Fruit fly (Drosophila melanogaster) whole organism, embryonic: ENCODE measurements around the gene CG1738.

Source experiments
- Adf1 ChIP-seq: fragments of 200-800 bp; sonication (Bioruptor generic); IDR thresholded peaks from 2 replicates; pipeline ENCODE4 v1.3.6; 2022; ENCODE audit warnings: missing biosample characterization, missing genetic modification characterization
- BtbVII ChIP-seq: fragments of 200-800 bp; sonication (Bioruptor generic); optimal IDR thresholded peaks from 3 replicates; lab custom pipeline; 2017; ENCODE audit warnings: missing biosample characterization, mild to moderate bottlenecking, missing genetic modification characterization
- CG10431 ChIP-seq: fragments of 200-800 bp; sonication (Bioruptor generic); optimal IDR thresholded peaks from 3 replicates; lab custom pipeline; 2018; ENCODE audit warnings: missing biosample characterization, mild to moderate bottlenecking, missing genetic modification characterization
- CG10543 ChIP-seq: fragments of 200-800 bp; sonication (Bioruptor generic); optimal IDR thresholded peaks from 3 replicates; lab custom pipeline; 2017; ENCODE audit warnings: missing biosample characterization, mild to moderate bottlenecking, missing genetic modification characterization, moderate library complexity
- CG12942 ChIP-seq: fragments of 200-800 bp; sonication (Bioruptor generic); optimal IDR thresholded peaks from 3 replicates; lab custom pipeline; 2016; ENCODE audit warnings: missing biosample characterization, missing genetic modification characterization
- CG13123 ChIP-seq: fragments of 200-800 bp; sonication (Bioruptor generic); optimal IDR thresholded peaks from 2 replicates; lab custom pipeline; 2016; ENCODE audit warnings: missing biosample characterization, missing genetic modification characterization
- CG14441 ChIP-seq: fragments of 200-800 bp; sonication (Bioruptor generic); IDR thresholded peaks from 2 replicates; pipeline ENCODE4 v1.3.6; 2022; ENCODE audit warnings: missing biosample characterization, missing genetic modification characterization
- CG15696 ChIP-seq: fragments of 200-800 bp; sonication (Bioruptor generic); optimal IDR thresholded peaks from 2 replicates; lab custom pipeline; 2019; ENCODE audit warnings: missing biosample characterization, mild to moderate bottlenecking, missing genetic modification characterization, moderate library complexity
- CG16815 ChIP-seq: fragments of 200-800 bp; sonication (Bioruptor generic); optimal IDR thresholded peaks from 3 replicates; lab custom pipeline; 2017; ENCODE audit warnings: missing biosample characterization, mild to moderate bottlenecking, missing genetic modification characterization
- CG18262 ChIP-seq: fragments of 200-800 bp; optimal IDR thresholded peaks from 3 replicates; lab custom pipeline; 2019; ENCODE audit warnings: missing biosample characterization, mild to moderate bottlenecking, missing genetic modification characterization, moderate library complexity
- CG1832 ChIP-seq: fragments of 200-800 bp; sonication (Bioruptor generic); optimal IDR thresholded peaks from 2 replicates; lab custom pipeline; 2017; ENCODE audit warnings: missing biosample characterization, mild to moderate bottlenecking, missing genetic modification characterization, inconsistent platforms
- CG2202 ChIP-seq: fragments of 200-800 bp; sonication (Bioruptor generic); optimal IDR thresholded peaks from 2 replicates; lab custom pipeline; 2018; ENCODE audit warnings: missing biosample characterization, mild to moderate bottlenecking, missing genetic modification characterization
- CG30431 ChIP-seq: fragments of 200-800 bp; sonication (Bioruptor generic); optimal IDR thresholded peaks from 2 replicates; lab custom pipeline; 2017; ENCODE audit warnings: missing biosample characterization, missing genetic modification characterization
- CG31365 ChIP-seq: fragments of 200-800 bp; sonication (Bioruptor generic); optimal IDR thresholded peaks from 2 replicates; lab custom pipeline; 2018; ENCODE audit warnings: missing biosample characterization, mild to moderate bottlenecking, missing genetic modification characterization
- CG3847 ChIP-seq: fragments of 200-800 bp; sonication (Bioruptor generic); IDR thresholded peaks from 2 replicates; pipeline ENCODE4 v1.3.6; 2022; ENCODE audit warnings: missing biosample characterization, missing genetic modification characterization
- CG4328 ChIP-seq: fragments of 200-800 bp; sonication (Bioruptor generic); optimal IDR thresholded peaks from 3 replicates; lab custom pipeline; 2017; ENCODE audit warnings: missing biosample characterization, missing genetic modification reagents, missing genetic modification characterization
- CG4617 ChIP-seq: fragments of 200-800 bp; sonication (Bioruptor generic); optimal IDR thresholded peaks from 3 replicates; lab custom pipeline; 2016; ENCODE audit warnings: missing biosample characterization, missing genetic modification characterization, borderline replicate concordance
- CG6683 ChIP-seq: fragments of 200-800 bp; sonication (Bioruptor generic); optimal IDR thresholded peaks from 2 replicates; lab custom pipeline; 2017; ENCODE audit warnings: missing biosample characterization, mild to moderate bottlenecking, missing genetic modification characterization, missing genetic modification reagents
- CG6689 ChIP-seq: fragments of 200-800 bp; sonication (Bioruptor generic); IDR thresholded peaks from 2 replicates; pipeline ENCODE4 v1.3.6; 2022; ENCODE audit warnings: missing biosample characterization, missing genetic modification characterization
- CG6813 ChIP-seq: fragments of 200-800 bp; sonication (Bioruptor generic); optimal IDR thresholded peaks from 2 replicates; lab custom pipeline; 2017; ENCODE audit warnings: missing biosample characterization, missing genetic modification characterization, mild to moderate bottlenecking, moderate library complexity, missing genetic modification reagents
- CG7372 ChIP-seq: fragments of 200-800 bp; sonication (Bioruptor generic); IDR thresholded peaks from 2 replicates; pipeline ENCODE4 v1.3.6; 2022; ENCODE audit warnings: missing biosample characterization, missing genetic modification characterization
- CG7987 ChIP-seq: fragments of 200-800 bp; sonication (Bioruptor generic); optimal IDR thresholded peaks from 2 replicates; lab custom pipeline; 2018; ENCODE audit warnings: missing biosample characterization, mild to moderate bottlenecking, missing genetic modification characterization, moderate library complexity
- CG8944 ChIP-seq: fragments of 200-800 bp; sonication (Bioruptor generic); optimal IDR thresholded peaks from 3 replicates; lab custom pipeline; 2016; ENCODE audit warnings: missing biosample characterization, missing genetic modification characterization
- CTCF ChIP-seq: fragments of 200-800 bp; sonication (Bioruptor generic); optimal IDR thresholded peaks from 2 replicates; lab custom pipeline; 2017; ENCODE audit warnings: missing biosample characterization, mild to moderate bottlenecking, missing genetic modification characterization, moderate library complexity
- CoRest ChIP-seq: fragments of 200-800 bp; sonication (Bioruptor generic); optimal IDR thresholded peaks from 3 replicates; lab custom pipeline; 2018; ENCODE audit warnings: missing biosample characterization, mild to moderate bottlenecking, missing genetic modification characterization, moderate library complexity
- CrebB ChIP-seq: fragments of 200-800 bp; sonication (Bioruptor generic); optimal IDR thresholded peaks from 3 replicates; lab custom pipeline; 2018; ENCODE audit warnings: missing biosample characterization, mild to moderate bottlenecking, missing genetic modification characterization
- Deaf1 ChIP-seq: fragments of 200-800 bp; optimal IDR thresholded peaks from 3 replicates; lab custom pipeline; 2019; ENCODE audit warnings: missing biosample characterization, mild to moderate bottlenecking, missing genetic modification characterization, moderate library complexity
- Doc3 ChIP-seq: fragments of 200-800 bp; sonication (Bioruptor generic); IDR thresholded peaks from 3 replicates; pipeline ENCODE4 v1.3.6; 2022; ENCODE audit warnings: missing biosample characterization, missing genetic modification characterization; ENCODE audit not compliant: partially characterized antibody
- Hr51 ChIP-seq, 2 experiments: fragments of 200-800 bp; sonication (Bioruptor generic); optimal IDR thresholded peaks; 2 replicates in 1 of 2; 3 replicates in 1 of 2; lab custom pipeline; 2016 to 2018; ENCODE audit warnings: missing biosample characterization in 2 of 2, missing genetic modification characterization in 2 of 2, mild to moderate bottlenecking in 1 of 2, moderate library complexity in 1 of 2
- Hsf ChIP-seq: fragments of 200-800 bp; sonication (Bioruptor generic); optimal IDR thresholded peaks from 3 replicates; lab custom pipeline; 2016; ENCODE audit warnings: missing biosample characterization, missing genetic modification characterization
- MBD-R2 ChIP-seq: fragments of 200-800 bp; sonication (Bioruptor generic); IDR thresholded peaks from 2 replicates; pipeline ENCODE4 v1.3.6; 2022; ENCODE audit warnings: missing biosample characterization, missing genetic modification characterization
- PHDP ChIP-seq: fragments of 200-800 bp; sonication (Bioruptor generic); optimal IDR thresholded peaks from 3 replicates; lab custom pipeline; 2018; ENCODE audit warnings: missing biosample characterization, mild to moderate bottlenecking, missing genetic modification characterization, moderate library complexity
- Rx ChIP-seq: fragments of 200-800 bp; sonication (Bioruptor generic); IDR thresholded peaks from 2 replicates; pipeline ENCODE4 v1.3.6; 2022; ENCODE audit warnings: missing biosample characterization, missing genetic modification characterization
- Ssrp ChIP-seq: fragments of 200-800 bp; sonication (Bioruptor generic); optimal IDR thresholded peaks from 2 replicates; lab custom pipeline; 2018; ENCODE audit warnings: missing biosample characterization, mild to moderate bottlenecking, missing genetic modification characterization, moderate library complexity
- Usf ChIP-seq: fragments of 200-800 bp; sonication (Bioruptor generic); optimal IDR thresholded peaks from 2 replicates; lab custom pipeline; 2017; ENCODE audit warnings: missing genotype, missing biosample characterization, missing genetic modification characterization
- Xbp1 ChIP-seq: fragments of 200-800 bp; sonication (Bioruptor generic); optimal IDR thresholded peaks from 3 replicates; lab custom pipeline; 2016; ENCODE audit warnings: missing biosample characterization, mild to moderate bottlenecking, missing genetic modification characterization
- bowl ChIP-seq: fragments of 200-800 bp; sonication (Bioruptor generic); IDR thresholded peaks from 2 replicates; pipeline ENCODE4 v1.3.6; 2022; ENCODE audit warnings: missing biosample characterization, missing genetic modification characterization
- dan ChIP-seq: fragments of 200-800 bp; sonication (Bioruptor generic); IDR thresholded peaks from 2 replicates; pipeline ENCODE4 v1.3.6; 2022; ENCODE audit warnings: missing biosample characterization, missing genetic modification characterization
- fd96Cb ChIP-seq: fragments of 200-800 bp; sonication (Bioruptor generic); optimal IDR thresholded peaks from 2 replicates; lab custom pipeline; 2018; ENCODE audit warnings: missing biosample characterization, mild to moderate bottlenecking, missing genetic modification characterization, moderate library complexity
- fru ChIP-seq: fragments of >200 bp; optimal IDR thresholded peaks from 2 replicates; lab custom pipeline; 2017
- gt ChIP-seq: fragments of 200-800 bp; sonication (Bioruptor generic); IDR thresholded peaks from 2 replicates; pipeline ENCODE4 v1.3.6; 2022; ENCODE audit warnings: missing biosample characterization, missing genetic modification characterization
- h ChIP-seq: fragments of >200 bp; optimal IDR thresholded peaks from 2 replicates; lab custom pipeline; 2017
- hb ChIP-seq: fragments of 200-800 bp; sonication (Bioruptor generic); IDR thresholded peaks from 3 replicates; pipeline ENCODE4 v1.3.6; 2022; ENCODE audit warnings: missing biosample characterization, missing genetic modification characterization; ENCODE audit not compliant: partially characterized antibody
- her ChIP-seq: fragments of 200-800 bp; sonication (Bioruptor generic); optimal IDR thresholded peaks from 2 replicates; lab custom pipeline; 2016; ENCODE audit warnings: missing biosample characterization, missing genetic modification characterization
- luna ChIP-seq: fragments of 200-800 bp; sonication (Bioruptor generic); optimal IDR thresholded peaks from 2 replicates; lab custom pipeline; 2016; ENCODE audit warnings: missing biosample characterization, missing genetic modification characterization
- pnt ChIP-seq: fragments of 200-800 bp; sonication (Bioruptor generic); optimal IDR thresholded peaks from 3 replicates; lab custom pipeline; 2016; ENCODE audit warnings: missing biosample characterization, missing genetic modification characterization
- pzg ChIP-seq: fragments of 200-800 bp; sonication (Bioruptor generic); optimal IDR thresholded peaks from 3 replicates; lab custom pipeline; 2018; ENCODE audit warnings: missing biosample characterization, mild to moderate bottlenecking, missing genetic modification characterization, moderate library complexity
- scrt ChIP-seq: fragments of 200-800 bp; sonication (Bioruptor generic); optimal IDR thresholded peaks from 2 replicates; lab custom pipeline; 2018; ENCODE audit warnings: missing biosample characterization, mild to moderate bottlenecking, missing genetic modification characterization, moderate library complexity
- tap ChIP-seq: fragments of 200-800 bp; optimal IDR thresholded peaks from 3 replicates; lab custom pipeline; 2019; ENCODE audit warnings: missing biosample characterization, mild to moderate bottlenecking, missing genetic modification characterization, moderate library complexity
- tio ChIP-seq: fragments of 200-800 bp; sonication (Bioruptor generic); optimal IDR thresholded peaks from 2 replicates; lab custom pipeline; 2017; ENCODE audit warnings: missing biosample characterization, missing genetic modification characterization, inconsistent platforms
- trh ChIP-seq: fragments of 200-800 bp; sonication (Bioruptor generic); optimal IDR thresholded peaks from 2 replicates; lab custom pipeline; 2016; ENCODE audit warnings: missing biosample characterization, missing genetic modification characterization
- ttk ChIP-seq: fragments of 200-800 bp; sonication (Bioruptor generic); IDR thresholded peaks from 2 replicates; pipeline ENCODE4 v2.1.2; 2022; ENCODE audit warnings: missing biosample characterization, missing genetic modification characterization
- yki ChIP-seq: fragments of >200 bp; optimal IDR thresholded peaks from 3 replicates; lab custom pipeline; 2018

Gene CG1738

DNA sequence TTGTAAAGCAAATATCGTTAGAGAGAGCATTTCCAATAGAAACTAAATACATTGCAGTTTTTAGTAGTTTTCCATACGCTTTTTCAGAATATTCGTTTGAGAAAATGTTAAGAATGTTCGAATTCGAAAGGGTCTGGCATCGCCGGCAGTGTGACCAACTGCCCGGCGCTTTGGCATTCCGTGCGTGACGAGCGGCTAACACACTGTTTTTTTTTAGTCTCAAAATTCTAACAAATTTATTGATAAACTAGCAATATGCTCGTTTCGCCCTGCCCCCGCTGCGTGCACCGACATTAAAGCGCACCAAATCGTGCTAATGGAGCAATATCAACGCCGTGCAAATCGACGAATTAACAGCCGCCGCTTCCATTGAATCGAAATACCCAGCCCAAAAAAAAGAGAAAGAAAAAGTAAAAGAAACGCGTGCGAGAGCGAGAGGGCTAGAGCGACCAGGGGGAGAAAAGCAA is 6.9 kb downstream of the CG1738 start, which contains the start of gene dsh (continued):
- no peak for TF ChIP-seq ttk (GFP tag; lab: Robert Waterston, UW)
- no peak for TF ChIP-seq CG2202
- no peak for TF ChIP-seq tap (tag; lab: Kevin White, UChicago)
- TF ChIP-seq CG14441 (GFP tag; lab: Robert Waterston, UW), result no peak
- no peak for TF ChIP-seq CG30431 (GFP tag; lab: Kevin White, UChicago)
- no peak for TF ChIP-seq CrebB (tag; lab: Kevin White, UChicago)
- TF ChIP-seq CG6813 (GFP tag; lab: Kevin White, UChicago), result no peak
- no peak for TF ChIP-seq pnt (GFP tag; lab: Kevin White, UChicago)
- TF ChIP-seq CG12942 (GFP tag; lab: Kevin White, UChicago), result no peak
- no peak for TF ChIP-seq CG7987 (GFP tag; lab: Kevin White, UChicago)
- peak; percentile 23; the same call in 1 of the 2 replicates for TF ChIP-seq CG6689
- TF ChIP-seq Ssrp (tag; lab: Kevin White, UChicago), result no peak
- no peak for TF ChIP-seq Hsf
- TF ChIP-seq Usf, result no peak
- no peak for TF ChIP-seq CTCF (GFP tag; lab: Kevin White, UChicago)
- no peak for TF ChIP-seq PHDP (tag; lab: Kevin White, UChicago)
- TF ChIP-seq CG18262, result no peak
- peak; percentile 34; the same call in 1 of the 2 replicates for TF ChIP-seq MBD-R2
- peak; percentile 73 for TF ChIP-seq CG1832
- TF ChIP-seq CG4617 (GFP tag; lab: Kevin White, UChicago), result peak; percentile 87
- TF ChIP-seq CoRest (tag; lab: Kevin White, UChicago), result no peak
- no peak for TF ChIP-seq hb (GFP tag; lab: Robert Waterston, UW)
- no peak for TF ChIP-seq bowl
- no peak for TF ChIP-seq fd96Cb (tag; lab: Kevin White, UChicago)
- TF ChIP-seq her, result no peak
- TF ChIP-seq CG10431 (GFP tag; lab: Kevin White, UChicago), result no peak
- TF ChIP-seq CG13123 (GFP tag; lab: Kevin White, UChicago), result no peak
- TF ChIP-seq tio (GFP tag; lab: Kevin White, UChicago), result no peak
- TF ChIP-seq h, result no peak
- TF ChIP-seq CG4328 (GFP tag; lab: Kevin White, UChicago), result no peak
- no peak for TF ChIP-seq Rx (GFP tag; lab: Robert Waterston, UW)
- no peak for TF ChIP-seq Adf1 (GFP tag; lab: Robert Waterston, UW)
- no peak for TF ChIP-seq Doc3
- no peak for TF ChIP-seq Hr51 (GFP tag; optimal IDR thresholded peaks at IDR 0.05; lab: Kevin White, UChicago)
- TF ChIP-seq dan (GFP tag; lab: Robert Waterston, UW), result no peak
- no peak for TF ChIP-seq CG7372 (GFP tag; lab: Robert Waterston, UW)
- TF ChIP-seq trh (GFP tag; lab: Kevin White, UChicago), result no peak
- TF ChIP-seq scrt (GFP tag; lab: Kevin White, UChicago), result no peak
- TF ChIP-seq yki (lab: Kevin White, UChicago), result no peak
- no peak for TF ChIP-seq CG6683
- no peak for TF ChIP-seq fru (lab: Kevin White, UChicago)
- TF ChIP-seq CG31365, result no peak
- peak; percentile 58 for TF ChIP-seq CG3847 (GFP tag; lab: Robert Waterston, UW)
- TF ChIP-seq CG8944, result no peak
- TF ChIP-seq pzg (GFP tag; lab: Kevin White, UChicago), result peak; percentile 61
- no peak for TF ChIP-seq BtbVII (GFP tag; lab: Kevin White, UChicago)
- no peak for TF ChIP-seq Xbp1 (GFP tag; lab: Kevin White, UChicago)
- TF ChIP-seq CG15696 (tag; lab: Kevin White, UChicago), result no peak
- TF ChIP-seq Deaf1, result no peak
- TF ChIP-seq CG16815 (GFP tag; lab: Kevin White, UChicago), result no peak
- TF ChIP-seq CG10543 (GFP tag; lab: Kevin White, UChicago), result no peak
- no peak for TF ChIP-seq gt (GFP tag; lab: Robert Waterston, UW)
- TF ChIP-seq luna, result no peak
